Fruit fly (Drosophila melanogaster) whole organism, embryonic: ENCODE measurements around the gene CG13891.

Source experiments
- BEAF-32 ChIP-seq: fragments of 200-800 bp; sonication (Bioruptor generic); optimal IDR thresholded peaks from 3 replicates; lab custom pipeline; 2017; ENCODE audit warnings: missing biosample characterization, missing genetic modification characterization, mild to moderate bottlenecking, moderate library complexity, missing genetic modification reagents
- Bdp1 ChIP-seq: fragments of 200-800 bp; sonication (Bioruptor generic); optimal IDR thresholded peaks from 3 replicates; lab custom pipeline; 2016; ENCODE audit warnings: missing biosample characterization, missing genetic modification characterization
- CG10321 ChIP-seq: fragments of 200-800 bp; sonication (Bioruptor generic); IDR thresholded peaks from 2 replicates; pipeline ENCODE4 v1.3.6; 2022; ENCODE audit warnings: missing biosample characterization, missing genetic modification characterization
- CG10543 ChIP-seq: fragments of 200-800 bp; sonication (Bioruptor generic); optimal IDR thresholded peaks from 3 replicates; lab custom pipeline; 2017; ENCODE audit warnings: missing biosample characterization, mild to moderate bottlenecking, missing genetic modification characterization, moderate library complexity
- CG11093 ChIP-seq: fragments of 200-800 bp; sonication (Bioruptor generic); IDR thresholded peaks from 3 replicates; pipeline ENCODE4 v1.3.6; 2022; ENCODE audit warnings: missing biosample characterization, missing genetic modification characterization
- CG11456 ChIP-seq: fragments of 200-800 bp; sonication (Bioruptor generic); IDR thresholded peaks from 3 replicates; pipeline ENCODE4 v1.3.6; 2022; ENCODE audit warnings: missing biosample characterization, missing genetic modification characterization
- CG12942 ChIP-seq: fragments of 200-800 bp; sonication (Bioruptor generic); optimal IDR thresholded peaks from 3 replicates; lab custom pipeline; 2016; ENCODE audit warnings: missing biosample characterization, missing genetic modification characterization
- CG14710 ChIP-seq: fragments of 200-800 bp; sonication (Bioruptor generic); optimal IDR thresholded peaks from 3 replicates; lab custom pipeline; 2019; ENCODE audit warnings: missing biosample characterization, mild to moderate bottlenecking, missing genetic modification characterization, moderate library complexity
- CG17912 ChIP-seq: fragments of 200-800 bp; sonication (Bioruptor generic); optimal IDR thresholded peaks from 2 replicates; lab custom pipeline; 2018; ENCODE audit warnings: missing biosample characterization, mild to moderate bottlenecking, missing genetic modification characterization
- CG18476 ChIP-seq: fragments of 200-800 bp; sonication (Bioruptor generic); optimal IDR thresholded peaks from 2 replicates; lab custom pipeline; 2016; ENCODE audit warnings: missing biosample characterization, mild to moderate bottlenecking, missing genetic modification characterization
- CG18619 ChIP-seq: fragments of 200-800 bp; sonication (Bioruptor generic); optimal IDR thresholded peaks from 3 replicates; lab custom pipeline; 2017; ENCODE audit warnings: missing biosample characterization, mild to moderate bottlenecking, missing genetic modification characterization
- CG4282 ChIP-seq: fragments of 200-800 bp; sonication (Bioruptor generic); optimal IDR thresholded peaks from 2 replicates; lab custom pipeline; 2016; ENCODE audit warnings: missing biosample characterization, missing genetic modification characterization
- CG4360 ChIP-seq: fragments of 200-800 bp; sonication (Bioruptor generic); IDR thresholded peaks from 2 replicates; pipeline ENCODE4 v1.3.6; 2022; ENCODE audit warnings: missing biosample characterization, missing genetic modification characterization
- CG5180 ChIP-seq: fragments of 200-800 bp; sonication (Bioruptor generic); optimal IDR thresholded peaks from 3 replicates; lab custom pipeline; 2017; ENCODE audit warnings: missing biosample characterization, missing genetic modification characterization, mild to moderate bottlenecking, moderate library complexity, missing genetic modification reagents
- CG7372 ChIP-seq: fragments of 200-800 bp; sonication (Bioruptor generic); IDR thresholded peaks from 2 replicates; pipeline ENCODE4 v1.3.6; 2022; ENCODE audit warnings: missing biosample characterization, missing genetic modification characterization
- CG7556 ChIP-seq: fragments of 200-800 bp; sonication (Bioruptor generic); optimal IDR thresholded peaks from 2 replicates; lab custom pipeline; 2017; ENCODE audit warnings: missing biosample characterization, mild to moderate bottlenecking, missing genetic modification characterization
- CG8281 ChIP-seq: fragments of 200-800 bp; sonication (Bioruptor generic); optimal IDR thresholded peaks from 2 replicates; lab custom pipeline; 2018; ENCODE audit warnings: missing biosample characterization, mild to moderate bottlenecking, missing genetic modification characterization, moderate library complexity
- CG8924 ChIP-seq: fragments of 200-800 bp; optimal IDR thresholded peaks from 3 replicates; lab custom pipeline; 2019; ENCODE audit warnings: missing biosample characterization, mild to moderate bottlenecking, missing genetic modification characterization, moderate library complexity
- CHES-1-like ChIP-seq: fragments of 200-800 bp; sonication (Bioruptor generic); optimal IDR thresholded peaks from 2 replicates; lab custom pipeline; 2016; ENCODE audit warnings: missing biosample characterization, missing genetic modification characterization
- CTCF ChIP-seq: fragments of 200-800 bp; sonication (Bioruptor generic); optimal IDR thresholded peaks from 2 replicates; lab custom pipeline; 2017; ENCODE audit warnings: missing biosample characterization, mild to moderate bottlenecking, missing genetic modification characterization, moderate library complexity
- CkIIα-i1 ChIP-seq: fragments of 200-800 bp; sonication (Bioruptor generic); IDR thresholded peaks from 2 replicates; pipeline ENCODE4 v1.3.6; 2022; ENCODE audit warnings: missing biosample characterization, missing genetic modification characterization
- CoRest ChIP-seq: fragments of 200-800 bp; sonication (Bioruptor generic); optimal IDR thresholded peaks from 3 replicates; lab custom pipeline; 2018; ENCODE audit warnings: missing biosample characterization, mild to moderate bottlenecking, missing genetic modification characterization, moderate library complexity
- Dp ChIP-seq: fragments of 200-800 bp; sonication (Bioruptor generic); optimal IDR thresholded peaks from 2 replicates; lab custom pipeline; 2018; ENCODE audit warnings: missing biosample characterization, mild to moderate bottlenecking, missing genetic modification characterization, moderate library complexity
- Ets65A ChIP-seq: fragments of 200-800 bp; sonication (Bioruptor generic); peaks from one replicate; lab custom pipeline; 2016; ENCODE audit warnings: missing biosample characterization, missing genetic modification characterization
- Ets97D ChIP-seq: fragments of 200-800 bp; sonication (Bioruptor generic); optimal IDR thresholded peaks from 3 replicates; lab custom pipeline; 2016; ENCODE audit warnings: missing biosample characterization, missing genetic modification characterization
- Gug ChIP-seq: fragments of 200-800 bp; sonication (Bioruptor generic); IDR thresholded peaks from 4 replicates; pipeline ENCODE4 v1.3.6; 2022; ENCODE audit warnings: missing biosample characterization, missing genetic modification characterization
- Neu2 ChIP-seq: fragments of 200-800 bp; sonication (Bioruptor generic); optimal IDR thresholded peaks from 3 replicates; lab custom pipeline; 2016; ENCODE audit warnings: missing biosample characterization, missing genetic modification characterization, borderline replicate concordance
- Oaz ChIP-seq: fragments of 200-800 bp; sonication (Bioruptor generic); IDR thresholded peaks from 2 replicates; pipeline ENCODE4 v1.3.6; 2022; ENCODE audit warnings: missing biosample characterization, missing genetic modification characterization
- Scr ChIP-seq: fragments of 200-800 bp; sonication (Bioruptor generic); IDR thresholded peaks from 2 replicates; pipeline ENCODE4 v1.3.6; 2022; ENCODE audit warnings: missing biosample characterization, missing genetic modification characterization; ENCODE audit not compliant: partially characterized antibody
- Sox100B ChIP-seq: fragments of 200-800 bp; sonication (Bioruptor generic); optimal IDR thresholded peaks from 3 replicates; lab custom pipeline; 2018; ENCODE audit warnings: missing biosample characterization, mild to moderate bottlenecking, missing genetic modification characterization
- Sox102F ChIP-seq: fragments of 200-800 bp; sonication (Bioruptor generic); optimal IDR thresholded peaks from 2 replicates; lab custom pipeline; 2018; ENCODE audit warnings: missing biosample characterization, mild to moderate bottlenecking, missing genetic modification characterization, moderate library complexity
- Usf ChIP-seq: fragments of 200-800 bp; sonication (Bioruptor generic); optimal IDR thresholded peaks from 2 replicates; lab custom pipeline; 2017; ENCODE audit warnings: missing genotype, missing biosample characterization, missing genetic modification characterization
- ab ChIP-seq: fragments of 200-800 bp; sonication (Bioruptor generic); optimal IDR thresholded peaks from 2 replicates; lab custom pipeline; 2016; ENCODE audit warnings: missing biosample characterization, missing genetic modification characterization
- cad ChIP-seq: fragments of >200 bp; optimal IDR thresholded peaks from 2 replicates; lab custom pipeline; 2017; ENCODE audit warnings: missing biosample characterization, missing genetic modification characterization
- crc ChIP-seq: fragments of 200-800 bp; sonication (Bioruptor generic); optimal IDR thresholded peaks from 2 replicates; lab custom pipeline; 2016; ENCODE audit warnings: missing biosample characterization, missing genetic modification characterization
- da ChIP-seq: fragments of 200-800 bp; sonication (Bioruptor generic); optimal IDR thresholded peaks from 2 replicates; lab custom pipeline; 2016; ENCODE audit warnings: missing biosample characterization, missing genetic modification characterization
- dysf ChIP-seq: fragments of 200-800 bp; sonication (Bioruptor generic); IDR thresholded peaks from 3 replicates; pipeline ENCODE4 v1.3.6; 2022; ENCODE audit warnings: missing biosample characterization, missing genetic modification characterization
- eve ChIP-seq, 2 experiments: fragments of >200 bp; optimal IDR thresholded peaks; 2 replicates each; lab custom pipeline; 2017; ENCODE audit warnings: missing biosample characterization in 2 of 2, missing genetic modification characterization in 2 of 2
- ewg ChIP-seq: fragments of 200-800 bp; sonication (Bioruptor generic); optimal IDR thresholded peaks from 3 replicates; lab custom pipeline; 2017; ENCODE audit warnings: mild to moderate bottlenecking, missing biosample characterization, missing genetic modification reagents, missing genetic modification characterization
- exex ChIP-seq: fragments of 200-800 bp; sonication (Bioruptor generic); optimal IDR thresholded peaks from 4 replicates; lab custom pipeline; 2018; ENCODE audit warnings: missing biosample characterization, mild to moderate bottlenecking, missing genetic modification characterization, moderate library complexity
- jumu ChIP-seq: fragments of 200-800 bp; sonication (Bioruptor generic); optimal IDR thresholded peaks from 3 replicates; lab custom pipeline; 2016; ENCODE audit warnings: missing biosample characterization, missing genetic modification characterization
- kay ChIP-seq: fragments of 200-800 bp; sonication (Bioruptor generic); optimal IDR thresholded peaks from 2 replicates; lab custom pipeline; 2016; ENCODE audit warnings: missing biosample characterization, missing genetic modification characterization
- klu ChIP-seq: fragments of 200-800 bp; sonication (Bioruptor generic); IDR thresholded peaks from 2 replicates; pipeline ENCODE4 v1.3.6; 2022; ENCODE audit warnings: missing biosample characterization, missing genetic modification characterization
- luna ChIP-seq: fragments of 200-800 bp; sonication (Bioruptor generic); optimal IDR thresholded peaks from 2 replicates; lab custom pipeline; 2016; ENCODE audit warnings: missing biosample characterization, missing genetic modification characterization
- repo ChIP-seq: fragments of 200-800 bp; sonication (Bioruptor generic); optimal IDR thresholded peaks from 2 replicates; lab custom pipeline; 2016; ENCODE audit warnings: missing biosample characterization, missing genetic modification characterization
- sna ChIP-seq: fragments of 200-800 bp; sonication (Bioruptor generic); IDR thresholded peaks from 2 replicates; pipeline ENCODE4 v1.3.6; 2022; ENCODE audit warnings: missing biosample characterization, missing genetic modification characterization; ENCODE audit not compliant: partially characterized antibody
- toy ChIP-seq: fragments of 200-800 bp; sonication (Bioruptor generic); IDR thresholded peaks from 2 replicates; pipeline ENCODE4 v1.3.6; 2022; ENCODE audit warnings: missing biosample characterization, missing genetic modification characterization
- unpg ChIP-seq: fragments of 200-800 bp; sonication (Bioruptor generic); optimal IDR thresholded peaks from 3 replicates; lab custom pipeline; 2018; ENCODE audit warnings: missing biosample characterization, mild to moderate bottlenecking, missing genetic modification characterization, moderate library complexity
- zen ChIP-seq: fragments of 200-800 bp; sonication (Bioruptor generic); optimal IDR thresholded peaks from 3 replicates; lab custom pipeline; 2018; ENCODE audit warnings: missing biosample characterization, mild to moderate bottlenecking, missing genetic modification characterization, moderate library complexity

CG13891 gene

dm6 chr3L:441035-441604 lies 7.4 kb upstream of the CG13891 start (continued):
- peak; percentile 48 for TF ChIP-seq Ets65A (GFP tag; lab: Kevin White, UChicago)
- no peak for TF ChIP-seq CkIIα-i1 (GFP tag; lab: Robert Waterston, UW)
- no peak for TF ChIP-seq CG17912 (GFP tag; lab: Kevin White, UChicago)
- TF ChIP-seq CoRest (tag; lab: Kevin White, UChicago): peak; percentile 83
- peak; percentile 64 for TF ChIP-seq CG8281 (tag; lab: Kevin White, UChicago)
- TF ChIP-seq CG14710 (tag; lab: Kevin White, UChicago): peak; percentile 59

dm6 chr3L:440249-440648 lies 6.5 kb upstream of the CG13891 start:
- TF ChIP-seq CG10321 (GFP tag; lab: Robert Waterston, UW): no peak
- TF ChIP-seq exex (tag; lab: Kevin White, UChicago): peak; percentile 49
- TF ChIP-seq jumu (GFP tag; lab: Kevin White, UChicago): no peak
- TF ChIP-seq CG10543: peak; percentile 84
- peak; percentile 58; the same call in 1 of the 3 replicates for TF ChIP-seq CG11456 (GFP tag; lab: Robert Waterston, UW)
- TF ChIP-seq cad (GFP tag; lab: Kevin White, UChicago): no peak
- peak; percentile 51 for TF ChIP-seq CG18619 (GFP tag; lab: Kevin White, UChicago)
- no peak for TF ChIP-seq Ets97D (GFP tag; lab: Kevin White, UChicago)
- peak; percentile 50 for TF ChIP-seq Sox102F (GFP tag; lab: Kevin White, UChicago)
- peak; percentile 44 for TF ChIP-seq unpg
- peak; percentile 45; the same call in 1 of the 2 replicates for TF ChIP-seq CG4360 (GFP tag; lab: Robert Waterston, UW)
- TF ChIP-seq dysf (GFP tag; lab: Robert Waterston, UW): peak; percentile 54; the same call in 2 of the 3 replicates
- peak; percentile 70 for TF ChIP-seq Sox100B (GFP tag; lab: Kevin White, UChicago)
- TF ChIP-seq CG7556: peak; percentile 20
- no peak for TF ChIP-seq Neu2
- TF ChIP-seq CG7372 (GFP tag; lab: Robert Waterston, UW): no peak
- no peak for TF ChIP-seq sna (GFP tag; lab: Robert Waterston, UW)
- no peak for TF ChIP-seq Dp (GFP tag; lab: Kevin White, UChicago)
- no peak for TF ChIP-seq CHES-1-like (GFP tag; lab: Kevin White, UChicago)
- no peak for TF ChIP-seq crc (GFP tag; lab: Kevin White, UChicago)
- no peak for TF ChIP-seq kay (GFP tag; lab: Kevin White, UChicago)
- TF ChIP-seq CG11093 (GFP tag; lab: Robert Waterston, UW): no peak
- TF ChIP-seq Scr (GFP tag; lab: Robert Waterston, UW): no peak
- TF ChIP-seq CG18476: no peak
- TF ChIP-seq zen (tag; lab: Kevin White, UChicago): no peak
- TF ChIP-seq Bdp1: no peak
- TF ChIP-seq klu: no peak
- TF ChIP-seq eve (GFP tag; optimal IDR thresholded peaks at IDR 0.05; lab: Kevin White, UChicago): no peak
- TF ChIP-seq toy (GFP tag; lab: Robert Waterston, UW): 0 out of 2 replicates have a peak, but pooled peaks have one; percentile 33
- TF ChIP-seq CoRest (tag; lab: Kevin White, UChicago): peak; percentile 10
- TF ChIP-seq Oaz (GFP tag; lab: Robert Waterston, UW): no peak
- TF ChIP-seq CG5180 (GFP tag; lab: Kevin White, UChicago): peak; percentile 78
- TF ChIP-seq CG12942 (GFP tag; lab: Kevin White, UChicago): no peak
- TF ChIP-seq luna (GFP tag; lab: Kevin White, UChicago): no peak
- TF ChIP-seq CG8924 (tag; lab: Kevin White, UChicago): peak; percentile 23
- TF ChIP-seq Usf (GFP tag; lab: Kevin White, UChicago): no peak
- peak; percentile 10 for TF ChIP-seq ewg (GFP tag; lab: Kevin White, UChicago)
- TF ChIP-seq ab (GFP tag; lab: Kevin White, UChicago): no peak
- peak; percentile 17 for TF ChIP-seq repo (GFP tag; lab: Kevin White, UChicago)
- TF ChIP-seq Gug (GFP tag; lab: Robert Waterston, UW): no peak
- TF ChIP-seq da (GFP tag; lab: Kevin White, UChicago): no peak
- no peak for TF ChIP-seq BEAF-32 (GFP tag; lab: Kevin White, UChicago)
- TF ChIP-seq CG4282 (GFP tag; lab: Kevin White, UChicago): no peak
- TF ChIP-seq CTCF (GFP tag; lab: Kevin White, UChicago): no peak
